ENCODE assay signal across 2 fruit fly cellular contexts in the genomic region with DNA sequence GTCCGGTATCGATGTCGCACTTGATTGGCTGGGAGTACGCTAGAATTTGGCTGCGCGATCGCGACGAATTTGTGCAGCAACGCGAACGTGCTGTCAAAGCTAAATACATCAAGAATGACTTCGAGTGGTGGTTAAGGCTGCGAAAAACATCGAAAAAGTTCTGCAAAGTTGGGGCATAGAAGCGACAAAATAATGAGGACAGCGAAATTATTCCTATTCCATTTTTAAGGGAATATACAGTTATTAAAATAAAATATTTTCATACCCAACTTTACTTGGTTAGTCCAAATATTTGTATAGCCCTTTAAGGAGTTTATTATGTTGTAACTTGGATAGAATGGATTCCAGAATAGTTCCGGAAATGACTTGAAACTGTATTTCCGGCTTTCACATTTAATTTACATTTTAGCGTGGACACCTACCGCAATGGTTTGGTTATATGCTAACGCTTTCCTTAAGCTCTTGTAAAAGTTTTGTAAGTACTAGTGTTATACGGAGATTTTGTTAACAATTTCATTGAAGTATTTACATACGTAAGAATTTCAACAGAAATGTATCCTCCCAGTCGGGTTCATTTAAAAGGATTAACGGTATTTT.
TF ChIP-seq lines count a peak whose summit lies in the region.

No protein-coding gene starts in this region.

TF ChIP-seq in whole organism, embryonic, 481 proteins besides CTCF, POLR2A, EP300 and RAD21 (continued from another document and continues in another):
- TF ChIP-seq CG7372 (GFP tag; IDR thresholded peaks at IDR 0.05; lab: Robert Waterston, UW) (peak; percentile 67; the same call in 1 of the 2 replicates), ssp (GFP tag; IDR thresholded peaks at IDR 0.05; lab: Robert Waterston, UW) (no peak), salm (tag; optimal IDR thresholded peaks at IDR 0.05; lab: Kevin White, UChicago) (peak; percentile 68), nau (GFP tag; optimal IDR thresholded peaks at IDR 0.05; lab: Kevin White, UChicago) (peak; percentile 90), trh (GFP tag; optimal IDR thresholded peaks at IDR 0.05; lab: Kevin White, UChicago) (peak; percentile 38), klu (GFP tag; IDR thresholded peaks at IDR 0.05; lab: Robert Waterston, UW) (no peak), PHDP (tag; optimal IDR thresholded peaks at IDR 0.05; lab: Kevin White, UChicago) (peak; percentile 87), H15 (GFP tag; IDR thresholded peaks at IDR 0.05; lab: Robert Waterston, UW) (peak; percentile 58; the same call in 2 of the 3 replicates), Stat92E (GFP tag; optimal IDR thresholded peaks at IDR 0.05; lab: Kevin White, UChicago) (no peak), CG7987 (GFP tag; optimal IDR thresholded peaks at IDR 0.05; lab: Kevin White, UChicago) (peak; percentile 96), fd102C (GFP tag; optimal IDR thresholded peaks at IDR 0.05; lab: Kevin White, UChicago) (peak; percentile 43), vnd (GFP tag; IDR thresholded peaks at IDR 0.05; lab: Robert Waterston, UW; ENCODE audit: partially characterized antibody) (no peak), p53 (GFP tag; optimal IDR thresholded peaks at IDR 0.05; lab: Kevin White, UChicago) (peak; percentile 81), Atf3 (GFP tag; optimal IDR thresholded peaks at IDR 0.05; lab: Kevin White, UChicago) (peak; percentile 59), CG15514 (GFP tag; optimal IDR thresholded peaks at IDR 0.05; lab: Kevin White, UChicago) (peak; percentile 98), knrl (GFP tag; IDR thresholded peaks at IDR 0.05; lab: Robert Waterston, UW; ENCODE audit: partially characterized antibody) (no peak), TFAM (GFP tag; optimal IDR thresholded peaks at IDR 0.05; lab: Kevin White, UChicago) (no peak), CG3838 (GFP tag; optimal IDR thresholded peaks at IDR 0.05; lab: Kevin White, UChicago) (peak; percentile 30), CG2875 (GFP tag; optimal IDR thresholded peaks at IDR 0.05; lab: Kevin White, UChicago) (peak; percentile 85), nerfin-1 (tag; optimal IDR thresholded peaks at IDR 0.05; lab: Kevin White, UChicago) (peak; percentile 74), repo (GFP tag; optimal IDR thresholded peaks at IDR 0.05; lab: Kevin White, UChicago) (peak; percentile 39), CG7271 (tag; optimal IDR thresholded peaks at IDR 0.05; lab: Kevin White, UChicago) (peak; percentile 78), nmo (GFP tag; optimal IDR thresholded peaks at IDR 0.05; lab: Kevin White, UChicago) (no peak), sr (GFP tag; IDR thresholded peaks at IDR 0.05; lab: Robert Waterston, UW) (peak; percentile 68; the same call in 2 of the 3 replicates), CG30431 (GFP tag; optimal IDR thresholded peaks at IDR 0.05; lab: Kevin White, UChicago) (peak; percentile 62), CG14050 (GFP tag; IDR thresholded peaks at IDR 0.05; lab: Robert Waterston, UW) (peak; percentile 45; the same call in 2 of the 3 replicates), CrebB (tag; optimal IDR thresholded peaks at IDR 0.05; lab: Kevin White, UChicago) (peak; percentile 93), Opbp (GFP tag; IDR thresholded peaks at IDR 0.05; lab: Robert Waterston, UW; ENCODE audit: partially characterized antibody) (no peak), Gug (GFP tag; IDR thresholded peaks at IDR 0.05; lab: Robert Waterston, UW) (no peak), Meics (GFP tag; optimal IDR thresholded peaks at IDR 0.05; lab: Kevin White, UChicago) (peak; percentile 92), CG17361 (GFP tag; IDR thresholded peaks at IDR 0.05; lab: Robert Waterston, UW) (peak; percentile 78; the same call in 2 of the 3 replicates), jing (GFP tag; optimal IDR thresholded peaks at IDR 0.05; lab: Kevin White, UChicago) (peak; percentile 58), pnt (GFP tag; optimal IDR thresholded peaks at IDR 0.05; lab: Kevin White, UChicago) (no peak), CG8388 (GFP tag; optimal IDR thresholded peaks at IDR 0.05; lab: Kevin White, UChicago) (peak; percentile 80), ap (GFP tag; IDR thresholded peaks at IDR 0.05; lab: Robert Waterston, UW) (0 out of 2 replicates have a peak, but pooled peaks have one; percentile 34), CG7839 (tag; optimal IDR thresholded peaks at IDR 0.05; lab: Kevin White, UChicago) (peak; percentile 31), Nf-YB (GFP tag; optimal IDR thresholded peaks at IDR 0.05; lab: Kevin White, UChicago) (peak; percentile 64), CG32532 (GFP tag; IDR thresholded peaks at IDR 0.05; lab: Robert Waterston, UW) (peak; percentile 76), CG7556 (GFP tag; optimal IDR thresholded peaks at IDR 0.05; lab: Kevin White, UChicago) (peak; percentile 62), Rfx (GFP tag; IDR thresholded peaks at IDR 0.05; lab: Robert Waterston, UW) (peak; percentile 76), CG10959 (GFP tag; IDR thresholded peaks at IDR 0.05; lab: Robert Waterston, UW) (no peak), CG17829 (tag; optimal IDR thresholded peaks at IDR 0.05; lab: Kevin White, UChicago) (peak; percentile 56), CG1603 (tag; optimal IDR thresholded peaks at IDR 0.05; lab: Kevin White, UChicago) (peak; percentile 91), C15 (GFP tag; IDR thresholded peaks at IDR 0.05; lab: Robert Waterston, UW) (peak; percentile 30; the same call in 1 of the 3 replicates), CG14965 (GFP tag; optimal IDR thresholded peaks at IDR 0.05; lab: Kevin White, UChicago; ENCODE audit: borderline replicate concordance) (no peak), ftz-f1 (GFP tag; optimal IDR thresholded peaks at IDR 0.05; lab: Kevin White, UChicago) (no peak), CG11398 (GFP tag; optimal IDR thresholded peaks at IDR 0.05; lab: Kevin White, UChicago) (peak; percentile 75), Ravus (GFP tag; IDR thresholded peaks at IDR 0.05; lab: Robert Waterston, UW) (no peak), tup (GFP tag; optimal IDR thresholded peaks at IDR 0.05; lab: Kevin White, UChicago) (no peak), Rx (GFP tag; IDR thresholded peaks at IDR 0.05; lab: Robert Waterston, UW) (peak; percentile 58; the same call in 1 of the 2 replicates), pros (GFP tag; optimal IDR thresholded peaks at IDR 0.05; lab: Kevin White, UChicago) (no peak), Dp (GFP tag; optimal IDR thresholded peaks at IDR 0.05; lab: Kevin White, UChicago) (peak; percentile 9), cg (GFP tag; optimal IDR thresholded peaks at IDR 0.05; lab: Kevin White, UChicago) (no peak), ro (GFP tag; IDR thresholded peaks at IDR 0.05; lab: Robert Waterston, UW) (no peak; the same call in 1 of the 2 replicates), dimm (GFP tag; IDR thresholded peaks at IDR 0.05; lab: Robert Waterston, UW) (no peak), dati (GFP tag; IDR thresholded peaks at IDR 0.05; lab: Robert Waterston, UW) (peak; percentile 57; the same call in 1 of the 2 replicates), Sry-δ (GFP tag; optimal IDR thresholded peaks at IDR 0.05; lab: Kevin White, UChicago) (no peak), CG17802 (tag; optimal IDR thresholded peaks at IDR 0.05; lab: Kevin White, UChicago) (peak; percentile 64), Dad (GFP tag; optimal IDR thresholded peaks at IDR 0.05; lab: Kevin White, UChicago) (no peak), sens-2 (GFP tag; IDR thresholded peaks at IDR 0.05; lab: Robert Waterston, UW) (no peak)

TF ChIP-seq in whole organism, prepupa, 60 proteins besides CTCF, POLR2A, EP300 and RAD21 (continued from another document):
- TF ChIP-seq CG6276 (GFP tag; optimal IDR thresholded peaks at IDR 0.05; lab: Kevin White, UChicago) (peak; percentile 18), svp (GFP tag; lab: Kevin White, UChicago) (no peak), CG1621 (tag; optimal IDR thresholded peaks at IDR 0.05; lab: Kevin White, UChicago) (peak; percentile 68), fkh (GFP tag; optimal IDR thresholded peaks at IDR 0.05; lab: Kevin White, UChicago) (peak; percentile 53), Blimp-1 (GFP tag; optimal IDR thresholded peaks at IDR 0.05; lab: Kevin White, UChicago) (peak; percentile 76), net (GFP tag; optimal IDR thresholded peaks at IDR 0.05; lab: Kevin White, UChicago) (peak; percentile 75), CG9139 (GFP tag; optimal IDR thresholded peaks at IDR 0.05; lab: Kevin White, UChicago) (no peak), Lpt (GFP tag; optimal IDR thresholded peaks at IDR 0.05; lab: Kevin White, UChicago) (no peak), CG3032 (tag; optimal IDR thresholded peaks at IDR 0.05; lab: Kevin White, UChicago) (peak; percentile 55), Eip75B (GFP tag; optimal IDR thresholded peaks at IDR 0.05; lab: Kevin White, UChicago) (peak; percentile 81), OdsH (GFP tag; optimal IDR thresholded peaks at IDR 0.05; lab: Kevin White, UChicago) (peak; percentile 84)
